Worm (Caenorhabditis elegans): ENCODE measurements around the gene lev-9.

ce11 chrX:6292143-6292542 lies 611 bp upstream of the lev-9 start:
- TF ChIP-seq med-1 (GFP tag; optimal IDR thresholded peaks at IDR 0.05; ENCODE audit: insufficient read depth) (peak; percentile 71), flt-1 (GFP tag; IDR thresholded peaks at IDR 0.05) (peak; percentile 98), tab-1 (GFP tag; IDR thresholded peaks at IDR 0.05) (peak; percentile 99)

Measured in whole organism, midembryonic.